Fruit fly (Drosophila melanogaster) whole organism, embryonic: ENCODE data around the gene PsGEF.

Experiments
- Bdp1 ChIP-seq: fragments of 200-800 bp; sonication (Bioruptor generic); optimal IDR thresholded peaks from 3 replicates; lab custom pipeline; 2016; ENCODE audit warnings: missing biosample characterization, missing genetic modification characterization
- CG11504 ChIP-seq: fragments of 200-800 bp; sonication (Bioruptor generic); optimal IDR thresholded peaks from 3 replicates; lab custom pipeline; 2019; ENCODE audit warnings: missing biosample characterization, mild to moderate bottlenecking, missing genetic modification characterization, moderate library complexity
- CG11695 ChIP-seq: fragments of 200-800 bp; sonication (Bioruptor generic); IDR thresholded peaks from 3 replicates; pipeline ENCODE4 v1.3.6; 2022; ENCODE audit warnings: missing biosample characterization, missing genetic modification characterization
- CG12071 ChIP-seq: fragments of 200-800 bp; sonication (Bioruptor generic); optimal IDR thresholded peaks from 3 replicates; lab custom pipeline; 2018; ENCODE audit warnings: missing biosample characterization, mild to moderate bottlenecking, missing genetic modification characterization
- CG12236 ChIP-seq: fragments of 200-800 bp; sonication (Bioruptor generic); optimal IDR thresholded peaks from 2 replicates; lab custom pipeline; 2016; ENCODE audit warnings: missing biosample characterization, missing genetic modification characterization
- CG13894 ChIP-seq: fragments of 200-800 bp; sonication (Bioruptor generic); optimal IDR thresholded peaks from 3 replicates; lab custom pipeline; 2018; ENCODE audit warnings: missing biosample characterization, mild to moderate bottlenecking, missing genetic modification characterization, moderate library complexity
- CG14014 ChIP-seq: fragments of 200-800 bp; sonication (Bioruptor generic); IDR thresholded peaks from 2 replicates; pipeline ENCODE4 v1.3.6; 2022; ENCODE audit warnings: missing biosample characterization, missing genetic modification characterization
- CG17829 ChIP-seq: fragments of 200-800 bp; optimal IDR thresholded peaks from 2 replicates; lab custom pipeline; 2019; ENCODE audit warnings: missing biosample characterization, mild to moderate bottlenecking, missing genetic modification characterization, moderate library complexity
- CG18011 ChIP-seq: fragments of 200-800 bp; sonication (Bioruptor generic); optimal IDR thresholded peaks from 2 replicates; lab custom pipeline; 2017; ENCODE audit warnings: missing biosample characterization, missing genetic modification characterization, mild to moderate bottlenecking, moderate library complexity, missing genotype
- CG42726 ChIP-seq: fragments of 200-800 bp; sonication (Bioruptor generic); IDR thresholded peaks from 2 replicates; pipeline ENCODE4 v1.3.6; 2022; ENCODE audit warnings: missing biosample characterization, missing genetic modification characterization; ENCODE audit not compliant: partially characterized antibody
- CG4424 ChIP-seq: fragments of 200-800 bp; sonication (Bioruptor generic); optimal IDR thresholded peaks from 3 replicates; lab custom pipeline; 2016; ENCODE audit warnings: missing biosample characterization, missing genetic modification characterization
- CG6813 ChIP-seq: fragments of 200-800 bp; sonication (Bioruptor generic); optimal IDR thresholded peaks from 2 replicates; lab custom pipeline; 2017; ENCODE audit warnings: missing biosample characterization, missing genetic modification characterization, mild to moderate bottlenecking, moderate library complexity, missing genetic modification reagents
- CG7357 ChIP-seq: fragments of 200-800 bp; sonication (Bioruptor generic); IDR thresholded peaks from 3 replicates; pipeline ENCODE4 v1.3.6; 2022; ENCODE audit warnings: missing biosample characterization, missing genetic modification characterization
- CG7372 ChIP-seq: fragments of 200-800 bp; sonication (Bioruptor generic); IDR thresholded peaks from 2 replicates; pipeline ENCODE4 v1.3.6; 2022; ENCODE audit warnings: missing biosample characterization, missing genetic modification characterization
- CG8089 ChIP-seq: fragments of 200-800 bp; sonication (Bioruptor generic); optimal IDR thresholded peaks from 3 replicates; lab custom pipeline; 2016; ENCODE audit warnings: missing biosample characterization, missing genetic modification characterization
- CG8281 ChIP-seq: fragments of 200-800 bp; sonication (Bioruptor generic); optimal IDR thresholded peaks from 2 replicates; lab custom pipeline; 2018; ENCODE audit warnings: missing biosample characterization, mild to moderate bottlenecking, missing genetic modification characterization, moderate library complexity
- CG8359 ChIP-seq: fragments of 200-800 bp; sonication (Bioruptor generic); optimal IDR thresholded peaks from 2 replicates; lab custom pipeline; 2017; ENCODE audit warnings: missing biosample characterization, mild to moderate bottlenecking, missing genetic modification characterization, borderline replicate concordance
- CG8388 ChIP-seq: fragments of 200-800 bp; sonication (Bioruptor generic); optimal IDR thresholded peaks from 2 replicates; lab custom pipeline; 2019; ENCODE audit warnings: missing biosample characterization, mild to moderate bottlenecking, missing genetic modification characterization, moderate library complexity
- Camta ChIP-seq: fragments of 200-800 bp; sonication (Bioruptor generic); optimal IDR thresholded peaks from 2 replicates; lab custom pipeline; 2016; ENCODE audit warnings: missing biosample characterization, missing genetic modification characterization
- D19A ChIP-seq: fragments of 200-800 bp; optimal IDR thresholded peaks from 3 replicates; lab custom pipeline; 2019; ENCODE audit warnings: missing biosample characterization, mild to moderate bottlenecking, missing genetic modification characterization, moderate library complexity
- Dip3 ChIP-seq: fragments of 200-800 bp; sonication (Bioruptor generic); optimal IDR thresholded peaks from 3 replicates; lab custom pipeline; 2016; ENCODE audit warnings: missing biosample characterization, missing genetic modification characterization
- Eip74EF ChIP-seq, 2 experiments: fragments of 200-800 bp in 1 of 2; fragments of >200 bp in 1 of 2; sonication (Bioruptor generic) in 1 of 2; optimal IDR thresholded peaks; 2 replicates each; lab custom pipeline; 2017 to 2019; ENCODE audit warnings: missing biosample characterization in 2 of 2, missing genetic modification characterization in 2 of 2, mild to moderate bottlenecking in 1 of 2, moderate library complexity in 1 of 2
- Fer3 ChIP-seq: fragments of 200-800 bp; sonication (Bioruptor generic); optimal IDR thresholded peaks from 2 replicates; lab custom pipeline; 2018; ENCODE audit warnings: missing biosample characterization, mild to moderate bottlenecking, missing genetic modification characterization, moderate library complexity
- Gsc ChIP-seq: fragments of 200-800 bp; sonication (Bioruptor generic); IDR thresholded peaks from 2 replicates; pipeline ENCODE4 v1.3.6; 2022; ENCODE audit warnings: missing biosample characterization, missing genetic modification characterization
- Hand ChIP-seq: fragments of 200-800 bp; sonication (Bioruptor generic); optimal IDR thresholded peaks from 2 replicates; lab custom pipeline; 2017; ENCODE audit warnings: mild to moderate bottlenecking, missing biosample characterization, missing genetic modification reagents, missing genetic modification characterization
- Mrtf ChIP-seq: fragments of 200-800 bp; sonication (Bioruptor generic); IDR thresholded peaks from 3 replicates; pipeline ENCODE4 v1.3.6; 2022; ENCODE audit warnings: missing biosample characterization, missing genetic modification characterization
- Oaz ChIP-seq: fragments of 200-800 bp; sonication (Bioruptor generic); IDR thresholded peaks from 2 replicates; pipeline ENCODE4 v1.3.6; 2022; ENCODE audit warnings: missing biosample characterization, missing genetic modification characterization
- Oli ChIP-seq: fragments of 200-800 bp; sonication (Bioruptor generic); optimal IDR thresholded peaks from 2 replicates; lab custom pipeline; 2018; ENCODE audit warnings: missing biosample characterization, mild to moderate bottlenecking, missing genetic modification characterization, moderate library complexity
- PHDP ChIP-seq: fragments of 200-800 bp; sonication (Bioruptor generic); optimal IDR thresholded peaks from 3 replicates; lab custom pipeline; 2018; ENCODE audit warnings: missing biosample characterization, mild to moderate bottlenecking, missing genetic modification characterization, moderate library complexity
- Scr ChIP-seq: fragments of 200-800 bp; sonication (Bioruptor generic); IDR thresholded peaks from 2 replicates; pipeline ENCODE4 v1.3.6; 2022; ENCODE audit warnings: missing biosample characterization, missing genetic modification characterization; ENCODE audit not compliant: partially characterized antibody
- Sox100B ChIP-seq: fragments of 200-800 bp; sonication (Bioruptor generic); optimal IDR thresholded peaks from 3 replicates; lab custom pipeline; 2018; ENCODE audit warnings: missing biosample characterization, mild to moderate bottlenecking, missing genetic modification characterization
- Xrp1 ChIP-seq: fragments of 200-800 bp; sonication (Bioruptor generic); IDR thresholded peaks from 2 replicates; pipeline ENCODE4 v1.3.6; 2022; ENCODE audit warnings: missing biosample characterization, missing genetic modification characterization
- ase ChIP-seq: fragments of 200-800 bp; sonication (Bioruptor generic); IDR thresholded peaks from 3 replicates; pipeline ENCODE4 v1.3.6; 2022; ENCODE audit warnings: missing biosample characterization, missing genetic modification characterization
- bowl ChIP-seq: fragments of 200-800 bp; sonication (Bioruptor generic); IDR thresholded peaks from 2 replicates; pipeline ENCODE4 v1.3.6; 2022; ENCODE audit warnings: missing biosample characterization, missing genetic modification characterization
- cg ChIP-seq: fragments of 200-800 bp; sonication (Bioruptor generic); optimal IDR thresholded peaks from 3 replicates; lab custom pipeline; 2019; ENCODE audit warnings: missing biosample characterization, mild to moderate bottlenecking, missing genetic modification characterization, moderate library complexity
- crol ChIP-seq: fragments of 200-800 bp; sonication (Bioruptor generic); IDR thresholded peaks from 2 replicates; pipeline ENCODE4 v1.3.6; 2022; ENCODE audit warnings: missing biosample characterization, missing genetic modification characterization
- dpn ChIP-seq, 2 experiments: fragments of 200-800 bp; sonication (Bioruptor generic); optimal IDR thresholded peaks; 3 replicates each; lab custom pipeline; 2016; ENCODE audit warnings: missing biosample characterization in 2 of 2, missing genetic modification characterization in 2 of 2
- gcm ChIP-seq: fragments of 200-800 bp; sonication (Bioruptor generic); optimal IDR thresholded peaks from 2 replicates; lab custom pipeline; 2019; ENCODE audit warnings: missing biosample characterization, mild to moderate bottlenecking, missing genetic modification characterization, moderate library complexity
- knrl ChIP-seq: fragments of 200-800 bp; sonication (Bioruptor generic); IDR thresholded peaks from 3 replicates; pipeline ENCODE4 v1.3.6; 2022; ENCODE audit warnings: missing biosample characterization, missing genetic modification characterization; ENCODE audit not compliant: partially characterized antibody
- mam ChIP-seq: fragments of 200-800 bp; sonication (Bioruptor generic); optimal IDR thresholded peaks from 3 replicates; lab custom pipeline; 2016; ENCODE audit warnings: missing biosample characterization, missing genetic modification characterization
- nom ChIP-seq: fragments of 200-800 bp; sonication (Bioruptor generic); optimal IDR thresholded peaks from 2 replicates; lab custom pipeline; 2017; ENCODE audit warnings: missing biosample characterization, missing genetic modification characterization, mild to moderate bottlenecking, moderate library complexity, missing genetic modification reagents
- pb ChIP-seq: fragments of 200-800 bp; sonication (Bioruptor generic); optimal IDR thresholded peaks from 3 replicates; lab custom pipeline; 2016; ENCODE audit warnings: missing biosample characterization, missing genetic modification characterization
- pzg ChIP-seq: fragments of 200-800 bp; sonication (Bioruptor generic); optimal IDR thresholded peaks from 3 replicates; lab custom pipeline; 2018; ENCODE audit warnings: missing biosample characterization, mild to moderate bottlenecking, missing genetic modification characterization, moderate library complexity
- ro ChIP-seq: fragments of 200-800 bp; sonication (Bioruptor generic); IDR thresholded peaks from 2 replicates; pipeline ENCODE4 v1.3.6; 2022; ENCODE audit warnings: missing biosample characterization, missing genetic modification characterization
- sisA ChIP-seq: fragments of 200-800 bp; sonication (Bioruptor generic); IDR thresholded peaks from 2 replicates; pipeline ENCODE4 v1.3.6; 2022; ENCODE audit warnings: missing biosample characterization, missing genetic modification characterization
- slbo ChIP-seq: fragments of 200-800 bp; sonication (Bioruptor generic); IDR thresholded peaks from 2 replicates; pipeline ENCODE4 v1.3.6; 2022; ENCODE audit warnings: missing biosample characterization, missing genetic modification characterization
- unpg ChIP-seq: fragments of 200-800 bp; sonication (Bioruptor generic); optimal IDR thresholded peaks from 3 replicates; lab custom pipeline; 2018; ENCODE audit warnings: missing biosample characterization, mild to moderate bottlenecking, missing genetic modification characterization, moderate library complexity
- wor ChIP-seq: fragments of 200-800 bp; sonication (Bioruptor generic); IDR thresholded peaks from 2 replicates; pipeline ENCODE4 v1.3.6; 2022; ENCODE audit warnings: missing biosample characterization, missing genetic modification characterization
- zen ChIP-seq: fragments of 200-800 bp; sonication (Bioruptor generic); optimal IDR thresholded peaks from 3 replicates; lab custom pipeline; 2018; ENCODE audit warnings: missing biosample characterization, mild to moderate bottlenecking, missing genetic modification characterization, moderate library complexity

PsGEF gene

DNA sequence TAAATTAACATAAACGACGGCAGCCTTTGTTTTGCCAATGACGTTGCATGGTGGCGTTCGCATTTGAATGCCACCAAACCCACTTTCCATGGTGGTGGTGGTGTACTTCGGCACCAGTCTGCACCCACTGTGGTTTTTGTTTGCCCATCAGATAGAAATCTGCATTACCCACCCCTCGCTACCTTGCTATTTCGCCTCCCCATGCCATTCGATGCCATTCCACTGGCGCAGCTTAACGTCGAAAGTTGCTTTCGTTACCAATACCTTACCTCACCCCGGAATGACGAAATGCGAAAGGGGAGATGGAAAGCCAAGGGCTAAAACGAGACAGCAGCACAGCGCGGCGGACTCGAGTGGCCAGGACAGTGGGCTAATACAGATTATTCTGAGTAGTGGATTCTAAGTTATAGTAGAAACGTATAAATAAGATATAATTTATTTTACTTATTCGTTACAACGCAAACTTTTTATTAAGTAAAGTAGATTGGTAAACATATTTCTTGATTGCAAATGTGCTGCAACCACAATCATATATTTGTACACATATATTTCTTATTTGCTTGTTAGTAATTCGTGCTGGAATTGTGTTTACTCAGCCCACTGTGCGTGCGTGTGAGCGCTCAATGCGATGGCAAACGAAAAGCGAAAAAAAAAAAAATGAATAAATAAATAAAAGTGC is 8.9 kb upstream of the PsGEF start (continued):
- TF ChIP-seq ase (GFP tag; lab: Robert Waterston, UW) (no peak), CG18011 (GFP tag; lab: Kevin White, UChicago) (no peak), Xrp1 (GFP tag; lab: Robert Waterston, UW) (peak; percentile 72), Dip3 (GFP tag; lab: Kevin White, UChicago) (no peak), Mrtf (GFP tag; lab: Robert Waterston, UW) (no peak), CG8359 (GFP tag; lab: Kevin White, UChicago) (peak; percentile 49), Bdp1 (GFP tag; lab: Kevin White, UChicago) (no peak), zen (tag; lab: Kevin White, UChicago) (peak; percentile 31), Oli (peak; percentile 67), wor (peak; percentile 36; the same call in 1 of the 2 replicates), CG42726 (no peak), CG11504 (tag; lab: Kevin White, UChicago) (peak; percentile 71), CG6813 (peak; percentile 5), D19A (tag; lab: Kevin White, UChicago) (peak; percentile 58), Gsc (no peak), CG4424 (peak; percentile 59), CG8281 (tag; lab: Kevin White, UChicago) (no peak), CG11695 (0 out of 3 replicates have a peak, but pooled peaks have one; percentile 43), bowl (GFP tag; lab: Robert Waterston, UW) (no peak), crol (GFP tag; lab: Robert Waterston, UW) (0 out of 2 replicates have a peak, but pooled peaks have one; percentile 40), unpg (peak; percentile 69), CG12071 (no peak), CG7357 (GFP tag; lab: Robert Waterston, UW) (0 out of 3 replicates have a peak, but pooled peaks have one; percentile 15), Scr (GFP tag; lab: Robert Waterston, UW) (no peak), CG17829 (tag; lab: Kevin White, UChicago) (peak; percentile 60), Hand (GFP tag; lab: Kevin White, UChicago) (no peak), Camta (no peak), CG12236 (GFP tag; lab: Kevin White, UChicago) (no peak), dpn (GFP tag; optimal IDR thresholded peaks at IDR 0.05; lab: Kevin White, UChicago) (peak in 1 of 2 experiments; percentile 20), CG8089 (no peak), Sox100B (GFP tag; lab: Kevin White, UChicago) (peak; percentile 65), CG13894 (tag; lab: Kevin White, UChicago) (no peak), PHDP (peak; percentile 51), slbo (GFP tag; lab: Robert Waterston, UW) (no peak), CG8388 (GFP tag; lab: Kevin White, UChicago) (peak; percentile 42), mam (GFP tag; lab: Kevin White, UChicago) (no peak), pzg (no peak), Fer3 (tag; lab: Kevin White, UChicago) (peak; percentile 37), ro (GFP tag; lab: Robert Waterston, UW) (no peak), nom (no peak), knrl (GFP tag; lab: Robert Waterston, UW) (no peak), CG14014 (GFP tag; lab: Robert Waterston, UW) (peak; percentile 41; the same call in 1 of the 2 replicates), gcm (peak; percentile 30), pb (GFP tag; lab: Kevin White, UChicago) (no peak), cg (GFP tag; lab: Kevin White, UChicago) (no peak), CG7372 (no peak), Eip74EF (GFP tag; optimal IDR thresholded peaks at IDR 0.05; lab: Kevin White, UChicago) (peak in 1 of 2 experiments; percentile 42), sisA (GFP tag; lab: Robert Waterston, UW) (0 out of 2 replicates have a peak, but pooled peaks have one; percentile 48), Oaz (GFP tag; lab: Robert Waterston, UW) (no peak)
